Worm (Caenorhabditis elegans): Measurements from ENCODE around the gene F02A9.1.
A peak's percentile ranks its signal among the peaks of the same experiment; 100 is the strongest.

The F02A9.1 gene

ce11 chrIII:9072704-9073103, 4.9 kb downstream of the F02A9.1 start:
- TF ChIP-seq tra-4 (tag; optimal IDR thresholded peaks at IDR 0.05) (no peak), ama-1 (optimal IDR thresholded peaks at IDR 0.05) (no peak)

ce11 chrIII:9071372-9071771, 6.2 kb downstream of the F02A9.1 start, which contains the start of gene lin-12:
Gene lin-12 (minus strand): TSS chrIII:9071472.
- TF ChIP-seq flt-1 (GFP tag; IDR thresholded peaks at IDR 0.05) (no peak), scrt-1 (GFP tag; IDR thresholded peaks at IDR 0.05) (no peak), hmg-4 (GFP tag; optimal IDR thresholded peaks at IDR 0.05) (no peak), hmbx-1 (tag; optimal IDR thresholded peaks at IDR 0.05) (no peak)

- TF ChIP-seq tbx-11 (GFP tag; IDR thresholded peaks at IDR 0.05) (no peak), flt-1 (GFP tag; IDR thresholded peaks at IDR 0.05) (no peak), tbx-37 (GFP tag; conservative IDR thresholded peaks at IDR 0.05) (no peak), hnd-1 (tag; optimal IDR thresholded peaks at IDR 0.05) (no peak), F13C5.2 (tag; optimal IDR thresholded peaks at IDR 0.05) (no peak), ama-1 (optimal IDR thresholded peaks at IDR 0.05) (no peak), pes-1 (GFP tag; IDR thresholded peaks at IDR 0.05) (no peak), scrt-1 (GFP tag; IDR thresholded peaks at IDR 0.05) (no peak), ceh-36 (tag; optimal IDR thresholded peaks at IDR 0.05) (no peak), ets-7 (tag; optimal IDR thresholded peaks at IDR 0.05) (no peak), aly-1 (tag; optimal IDR thresholded peaks at IDR 0.05) (no peak), B0310.2 (tag; optimal IDR thresholded peaks at IDR 0.05) (no peak), ceh-13 (GFP tag; optimal IDR thresholded peaks at IDR 0.05) (no peak), sea-1 (GFP tag; conservative IDR thresholded peaks at IDR 0.05) (no peak), hmbx-1 (tag; optimal IDR thresholded peaks at IDR 0.05) (no peak), tra-4 (tag; optimal IDR thresholded peaks at IDR 0.05) (no peak), hmg-4 (GFP tag; optimal IDR thresholded peaks at IDR 0.05) (no peak)
Observed at ce11 chrIII:9069712-9070111, 7.9 kb downstream of the F02A9.1 start.

ce11 chrIII:9060267-9060666, 17.3 kb downstream of the F02A9.1 start:
- TF ChIP-seq ceh-36 (tag; optimal IDR thresholded peaks at IDR 0.05): no peak
- TF ChIP-seq flt-1 (GFP tag; IDR thresholded peaks at IDR 0.05): no peak
- TF ChIP-seq hmg-4 (GFP tag; optimal IDR thresholded peaks at IDR 0.05): no peak
- no peak for TF ChIP-seq aly-1 (tag; optimal IDR thresholded peaks at IDR 0.05)
- no peak for TF ChIP-seq hmbx-1 (tag; optimal IDR thresholded peaks at IDR 0.05)
- TF ChIP-seq sea-1 (GFP tag; conservative IDR thresholded peaks at IDR 0.05): no peak
- TF ChIP-seq ceh-13 (GFP tag; optimal IDR thresholded peaks at IDR 0.05): no peak
- TF ChIP-seq pes-1 (GFP tag; IDR thresholded peaks at IDR 0.05): no peak
- TF ChIP-seq hnd-1 (tag; optimal IDR thresholded peaks at IDR 0.05): no peak
- no peak for TF ChIP-seq scrt-1 (GFP tag; IDR thresholded peaks at IDR 0.05)
- TF ChIP-seq tra-4 (tag; optimal IDR thresholded peaks at IDR 0.05): no peak
- no peak for TF ChIP-seq tbx-37 (GFP tag; conservative IDR thresholded peaks at IDR 0.05)
- TF ChIP-seq ets-7 (tag; optimal IDR thresholded peaks at IDR 0.05): no peak
- TF ChIP-seq tbx-11 (GFP tag; IDR thresholded peaks at IDR 0.05): no peak
- no peak for TF ChIP-seq F13C5.2 (tag; optimal IDR thresholded peaks at IDR 0.05)
- no peak for TF ChIP-seq ama-1 (optimal IDR thresholded peaks at IDR 0.05)
- no peak for TF ChIP-seq B0310.2 (tag; optimal IDR thresholded peaks at IDR 0.05)

- TF ChIP-seq flt-1 (GFP tag; IDR thresholded peaks at IDR 0.05): no peak
- TF ChIP-seq B0310.2 (tag; optimal IDR thresholded peaks at IDR 0.05): no peak
- no peak for TF ChIP-seq F13C5.2 (tag; optimal IDR thresholded peaks at IDR 0.05)
- TF ChIP-seq pes-1 (GFP tag; IDR thresholded peaks at IDR 0.05): no peak
- no peak for TF ChIP-seq hnd-1 (tag; optimal IDR thresholded peaks at IDR 0.05)
- TF ChIP-seq ceh-36 (tag; optimal IDR thresholded peaks at IDR 0.05): no peak
- TF ChIP-seq ets-7 (tag; optimal IDR thresholded peaks at IDR 0.05): no peak
- no peak for TF ChIP-seq scrt-1 (GFP tag; IDR thresholded peaks at IDR 0.05)
- no peak for TF ChIP-seq tra-4 (tag; optimal IDR thresholded peaks at IDR 0.05)
- no peak for TF ChIP-seq aly-1 (tag; optimal IDR thresholded peaks at IDR 0.05)
- TF ChIP-seq ama-1 (optimal IDR thresholded peaks at IDR 0.05): no peak
- no peak for TF ChIP-seq sea-1 (GFP tag; conservative IDR thresholded peaks at IDR 0.05)
- no peak for TF ChIP-seq tbx-11 (GFP tag; IDR thresholded peaks at IDR 0.05)
Observed at ce11 chrIII:9058959-9059534, 18.6 kb downstream of the F02A9.1 start, which contains the start of gene gst-1. Gene gst-1 (plus strand): TSS chrIII:9059331.

ce11 chrIII:9054414-9055147, 23.0 kb downstream of the F02A9.1 start, which contains the start of gene cls-2:
Gene cls-2 (plus strand): TSS chrIII:9055048.
- TF ChIP-seq ceh-13 (GFP tag; optimal IDR thresholded peaks at IDR 0.05) (no peak), scrt-1 (GFP tag; IDR thresholded peaks at IDR 0.05) (no peak), F13C5.2 (tag; optimal IDR thresholded peaks at IDR 0.05) (no peak), ama-1 (optimal IDR thresholded peaks at IDR 0.05) (no peak), sea-1 (GFP tag; conservative IDR thresholded peaks at IDR 0.05) (0 out of 2 replicates have a peak, but pooled peaks have one; percentile 58), B0310.2 (tag; optimal IDR thresholded peaks at IDR 0.05) (no peak), aly-1 (tag; optimal IDR thresholded peaks at IDR 0.05) (no peak)

ce11 chrIII:9053740-9054252, 23.8 kb downstream of the F02A9.1 start, which contains the start of gene R107.5:
Gene R107.5 (minus strand): TSS chrIII:9053790.
- TF ChIP-seq hmg-4 (GFP tag; optimal IDR thresholded peaks at IDR 0.05) (peak; percentile 47), tbx-11 (GFP tag; IDR thresholded peaks at IDR 0.05) (no peak), scrt-1 (GFP tag; IDR thresholded peaks at IDR 0.05) (no peak), tra-4 (tag; optimal IDR thresholded peaks at IDR 0.05) (peak; percentile 58), sea-1 (GFP tag; conservative IDR thresholded peaks at IDR 0.05) (0 out of 2 replicates have a peak, but pooled peaks have one; percentile 11), tbx-37 (GFP tag; conservative IDR thresholded peaks at IDR 0.05) (no peak), F13C5.2 (tag; optimal IDR thresholded peaks at IDR 0.05) (peak; percentile 66), flt-1 (GFP tag; IDR thresholded peaks at IDR 0.05) (peak; percentile 24; the same call in 1 of the 2 replicates), ceh-13 (GFP tag; optimal IDR thresholded peaks at IDR 0.05) (no peak), ets-7 (tag; optimal IDR thresholded peaks at IDR 0.05) (no peak), ama-1 (optimal IDR thresholded peaks at IDR 0.05) (no peak), hnd-1 (tag; optimal IDR thresholded peaks at IDR 0.05) (peak; percentile 31), ceh-36 (tag; optimal IDR thresholded peaks at IDR 0.05) (no peak), B0310.2 (tag; optimal IDR thresholded peaks at IDR 0.05) (peak; percentile 63), aly-1 (tag; optimal IDR thresholded peaks at IDR 0.05) (no peak), hmbx-1 (tag; optimal IDR thresholded peaks at IDR 0.05) (no peak), pes-1 (GFP tag; IDR thresholded peaks at IDR 0.05) (peak; percentile 12; the same call in 1 of the 2 replicates)

All from whole organism, early embryonic.